Fruit fly (Drosophila melanogaster) whole organism, embryonic: Measurements from ENCODE around the gene Ubc7.

Experiments used
- Adf1 ChIP-seq: fragments of 200-800 bp; sonication (Bioruptor generic); IDR thresholded peaks from 2 replicates; pipeline ENCODE4 v1.3.6; 2022; ENCODE audit warnings: missing biosample characterization, missing genetic modification characterization
- Antp ChIP-seq: fragments of 200-800 bp; sonication (Bioruptor generic); optimal IDR thresholded peaks from 3 replicates; lab custom pipeline; 2016; ENCODE audit warnings: missing biosample characterization, missing genetic modification characterization
- CG10654 ChIP-seq: fragments of 200-800 bp; sonication (Bioruptor generic); optimal IDR thresholded peaks from 2 replicates; lab custom pipeline; 2016; ENCODE audit warnings: missing biosample characterization, missing genetic modification characterization
- CG10979 ChIP-seq: fragments of 200-800 bp; sonication (Bioruptor generic); optimal IDR thresholded peaks from 2 replicates; lab custom pipeline; 2018; ENCODE audit warnings: missing biosample characterization, mild to moderate bottlenecking, missing genetic modification characterization, moderate library complexity
- CG14860 ChIP-seq: fragments of 200-800 bp; sonication (Bioruptor generic); IDR thresholded peaks from 3 replicates; pipeline ENCODE4 v1.3.6; 2022; ENCODE audit warnings: missing biosample characterization, missing genetic modification characterization; ENCODE audit not compliant: partially characterized antibody
- CG15073 ChIP-seq: fragments of 200-800 bp; sonication (Bioruptor generic); optimal IDR thresholded peaks from 2 replicates; lab custom pipeline; 2016; ENCODE audit warnings: missing biosample characterization, missing genetic modification characterization
- CG15514 ChIP-seq: fragments of 200-800 bp; sonication (Bioruptor generic); optimal IDR thresholded peaks from 3 replicates; lab custom pipeline; 2017; ENCODE audit warnings: missing biosample characterization, missing genetic modification characterization, mild to moderate bottlenecking, moderate library complexity, missing genetic modification reagents
- CG2129 ChIP-seq: fragments of 200-800 bp; sonication (Bioruptor generic); IDR thresholded peaks from 2 replicates; pipeline ENCODE4 v1.3.6; 2022; ENCODE audit warnings: missing biosample characterization, missing genetic modification characterization; ENCODE audit not compliant: partially characterized antibody
- CG2199 ChIP-seq: fragments of 200-800 bp; sonication (Bioruptor generic); IDR thresholded peaks from 3 replicates; pipeline ENCODE4 v1.3.6; 2022; ENCODE audit warnings: missing biosample characterization, missing genetic modification characterization
- CG30020 ChIP-seq: fragments of 200-800 bp; optimal IDR thresholded peaks from 2 replicates; lab custom pipeline; 2019; ENCODE audit warnings: missing biosample characterization, mild to moderate bottlenecking, missing genetic modification characterization, moderate library complexity
- CG31365 ChIP-seq: fragments of 200-800 bp; sonication (Bioruptor generic); optimal IDR thresholded peaks from 2 replicates; lab custom pipeline; 2018; ENCODE audit warnings: missing biosample characterization, mild to moderate bottlenecking, missing genetic modification characterization
- CG34376 ChIP-seq: fragments of 200-800 bp; sonication (Bioruptor generic); optimal IDR thresholded peaks from 2 replicates; lab custom pipeline; 2018; ENCODE audit warnings: missing biosample characterization, mild to moderate bottlenecking, missing genetic modification characterization
- CG3726 ChIP-seq: fragments of 200-800 bp; sonication (Bioruptor generic); IDR thresholded peaks from 3 replicates; pipeline ENCODE4, ENCODE4 v1.3.6; 2022; ENCODE audit warnings: missing biosample characterization, missing genetic modification characterization
- CG4617 ChIP-seq: fragments of 200-800 bp; sonication (Bioruptor generic); optimal IDR thresholded peaks from 3 replicates; lab custom pipeline; 2016; ENCODE audit warnings: missing biosample characterization, missing genetic modification characterization, borderline replicate concordance
- CG4730 ChIP-seq: fragments of 200-800 bp; sonication (Bioruptor generic); IDR thresholded peaks from 2 replicates; pipeline ENCODE4 v1.3.6; 2022; ENCODE audit warnings: missing biosample characterization, missing genetic modification characterization
- CG5180 ChIP-seq: fragments of 200-800 bp; sonication (Bioruptor generic); optimal IDR thresholded peaks from 3 replicates; lab custom pipeline; 2017; ENCODE audit warnings: missing biosample characterization, missing genetic modification characterization, mild to moderate bottlenecking, moderate library complexity, missing genetic modification reagents
- CG8290 ChIP-seq, 3 experiments: fragments of 200-800 bp; sonication (Bioruptor generic); optimal IDR thresholded peaks; 2 replicates each; lab custom pipeline; 2016 to 2019; ENCODE audit warnings: missing biosample characterization in 3 of 3, missing genetic modification characterization in 3 of 3, mild to moderate bottlenecking in 2 of 3, moderate library complexity in 1 of 3
- CG9609 ChIP-seq: fragments of 200-800 bp; sonication (Bioruptor generic); optimal IDR thresholded peaks from 3 replicates; lab custom pipeline; 2016; ENCODE audit warnings: missing biosample characterization, missing genetic modification characterization
- CG9797 ChIP-seq: fragments of 200-800 bp; sonication (Bioruptor generic); optimal IDR thresholded peaks from 3 replicates; lab custom pipeline; 2018; ENCODE audit warnings: missing biosample characterization, mild to moderate bottlenecking, missing genetic modification characterization
- D ChIP-seq, 2 experiments: fragments of 200-800 bp in 1 of 2; fragments of >200 bp in 1 of 2; sonication (Bioruptor generic) in 1 of 2; optimal IDR thresholded peaks; 2 replicates in 1 of 2; 3 replicates in 1 of 2; lab custom pipeline; 2017; ENCODE audit warnings: mild to moderate bottlenecking in 1 of 2, missing biosample characterization in 1 of 2, missing genetic modification characterization in 1 of 2, missing genetic modification reagents in 1 of 2
- Dp ChIP-seq: fragments of 200-800 bp; sonication (Bioruptor generic); optimal IDR thresholded peaks from 2 replicates; lab custom pipeline; 2018; ENCODE audit warnings: missing biosample characterization, mild to moderate bottlenecking, missing genetic modification characterization, moderate library complexity
- Fer3 ChIP-seq: fragments of 200-800 bp; sonication (Bioruptor generic); optimal IDR thresholded peaks from 2 replicates; lab custom pipeline; 2018; ENCODE audit warnings: missing biosample characterization, mild to moderate bottlenecking, missing genetic modification characterization, moderate library complexity
- GATAe ChIP-seq: fragments of 200-800 bp; sonication (Bioruptor generic); conservative IDR thresholded peaks from 2 replicates; pipeline ENCODE4 v1.3.6; 2022; ENCODE audit warnings: missing biosample characterization, missing genetic modification characterization
- HLH4C ChIP-seq: fragments of 200-800 bp; sonication (Bioruptor generic); IDR thresholded peaks from 3 replicates; pipeline ENCODE4 v1.3.6; 2022; ENCODE audit warnings: missing biosample characterization, missing genetic modification characterization; ENCODE audit not compliant: partially characterized antibody
- Hand ChIP-seq: fragments of 200-800 bp; sonication (Bioruptor generic); optimal IDR thresholded peaks from 2 replicates; lab custom pipeline; 2017; ENCODE audit warnings: mild to moderate bottlenecking, missing biosample characterization, missing genetic modification reagents, missing genetic modification characterization
- Hey ChIP-seq: fragments of 200-800 bp; sonication (Bioruptor generic); optimal IDR thresholded peaks from 3 replicates; lab custom pipeline; 2018; ENCODE audit warnings: missing biosample characterization, mild to moderate bottlenecking, missing genetic modification characterization
- HmgZ ChIP-seq: fragments of 200-800 bp; sonication (Bioruptor generic); optimal IDR thresholded peaks from 2 replicates; lab custom pipeline; 2018; ENCODE audit warnings: missing biosample characterization, mild to moderate bottlenecking, missing genetic modification characterization
- Hmx ChIP-seq: fragments of 200-800 bp; sonication (Bioruptor generic); optimal IDR thresholded peaks from 2 replicates; lab custom pipeline; 2016; ENCODE audit warnings: missing biosample characterization, missing genetic modification characterization
- MESR4 ChIP-seq: fragments of 200-800 bp; sonication (Bioruptor generic); optimal IDR thresholded peaks from 2 replicates; lab custom pipeline; 2018; ENCODE audit warnings: missing biosample characterization, mild to moderate bottlenecking, missing genetic modification characterization, moderate library complexity
- Mad ChIP-seq: fragments of 200-800 bp; sonication (Bioruptor generic); optimal IDR thresholded peaks from 2 replicates; lab custom pipeline; 2016; ENCODE audit warnings: missing biosample characterization, missing genetic modification characterization
- Myb ChIP-seq: fragments of 200-800 bp; sonication (Bioruptor generic); optimal IDR thresholded peaks from 2 replicates; lab custom pipeline; 2016; ENCODE audit warnings: missing biosample characterization, missing genetic modification characterization
- Opbp ChIP-seq: fragments of 200-800 bp; sonication (Bioruptor generic); IDR thresholded peaks from 3 replicates; pipeline ENCODE4 v1.3.6; 2022; ENCODE audit warnings: missing biosample characterization, missing genetic modification characterization; ENCODE audit not compliant: partially characterized antibody
- Rfx ChIP-seq: fragments of 200-800 bp; sonication (Bioruptor generic); IDR thresholded peaks from 2 replicates; pipeline ENCODE4 v1.3.6; 2022; ENCODE audit warnings: missing biosample characterization, missing genetic modification characterization
- Sin3A ChIP-seq: fragments of >200 bp; optimal IDR thresholded peaks from 2 replicates; lab custom pipeline; 2018
- Sox100B ChIP-seq: fragments of 200-800 bp; sonication (Bioruptor generic); optimal IDR thresholded peaks from 3 replicates; lab custom pipeline; 2018; ENCODE audit warnings: missing biosample characterization, mild to moderate bottlenecking, missing genetic modification characterization
- Sry-δ ChIP-seq: fragments of 200-800 bp; sonication (Bioruptor generic); optimal IDR thresholded peaks from 2 replicates; lab custom pipeline; 2016; ENCODE audit warnings: missing biosample characterization, missing genetic modification characterization
- Usf ChIP-seq: fragments of 200-800 bp; sonication (Bioruptor generic); optimal IDR thresholded peaks from 2 replicates; lab custom pipeline; 2017; ENCODE audit warnings: missing genotype, missing biosample characterization, missing genetic modification characterization
- br ChIP-seq: fragments of >200 bp; optimal IDR thresholded peaks from 2 replicates; lab custom pipeline; 2017
- chinmo ChIP-seq: fragments of 200-800 bp; sonication (Bioruptor generic); IDR thresholded peaks from 4 replicates; pipeline ENCODE4 v1.3.6; 2022; ENCODE audit warnings: missing biosample characterization, missing genetic modification characterization; ENCODE audit not compliant: partially characterized antibody
- jigr1 ChIP-seq: fragments of 200-800 bp; sonication (Bioruptor generic); IDR thresholded peaks from 3 replicates; pipeline ENCODE4 v1.3.6; 2022; ENCODE audit warnings: missing biosample characterization, missing genetic modification characterization
- jing ChIP-seq: fragments of 200-800 bp; sonication (Bioruptor generic); optimal IDR thresholded peaks from 2 replicates; lab custom pipeline; 2018; ENCODE audit warnings: missing biosample characterization, mild to moderate bottlenecking, missing genetic modification characterization
- kni ChIP-seq: fragments of 200-800 bp; sonication (Bioruptor generic); optimal IDR thresholded peaks from 3 replicates; lab custom pipeline; 2017; ENCODE audit warnings: mild to moderate bottlenecking, missing biosample characterization, missing genetic modification reagents, missing genetic modification characterization
- knrl ChIP-seq: fragments of 200-800 bp; sonication (Bioruptor generic); IDR thresholded peaks from 3 replicates; pipeline ENCODE4 v1.3.6; 2022; ENCODE audit warnings: missing biosample characterization, missing genetic modification characterization; ENCODE audit not compliant: partially characterized antibody
- pzg ChIP-seq: fragments of 200-800 bp; sonication (Bioruptor generic); optimal IDR thresholded peaks from 3 replicates; lab custom pipeline; 2018; ENCODE audit warnings: missing biosample characterization, mild to moderate bottlenecking, missing genetic modification characterization, moderate library complexity
- salm ChIP-seq: fragments of 200-800 bp; sonication (Bioruptor generic); optimal IDR thresholded peaks from 2 replicates; lab custom pipeline; 2018; ENCODE audit warnings: missing biosample characterization, mild to moderate bottlenecking, missing genetic modification characterization
- sd ChIP-seq: fragments of 200-800 bp; sonication (Bioruptor generic); optimal IDR thresholded peaks from 3 replicates; lab custom pipeline; 2018; ENCODE audit warnings: missing biosample characterization, mild to moderate bottlenecking, missing genetic modification characterization, moderate library complexity
- sisA ChIP-seq: fragments of 200-800 bp; sonication (Bioruptor generic); IDR thresholded peaks from 2 replicates; pipeline ENCODE4 v1.3.6; 2022; ENCODE audit warnings: missing biosample characterization, missing genetic modification characterization
- sr ChIP-seq: fragments of 200-800 bp; sonication (Bioruptor generic); IDR thresholded peaks from 3 replicates; pipeline ENCODE4 v1.3.6; 2022; ENCODE audit warnings: missing biosample characterization, missing genetic modification characterization
- z ChIP-seq: fragments of 200-800 bp; sonication (Bioruptor generic); IDR thresholded peaks from 3 replicates; pipeline ENCODE4 v1.3.6; 2022; ENCODE audit warnings: missing biosample characterization, missing genetic modification characterization

Ubc7 gene

dm6 chrX:16552968-16553417, 40.5 kb upstream of the Ubc7 start (continued):
- TF ChIP-seq Antp (GFP tag; lab: Kevin White, UChicago) (no peak), Adf1 (peak; percentile 56; the same call in 1 of the 2 replicates), CG10654 (GFP tag; lab: Kevin White, UChicago) (no peak), Myb (GFP tag; lab: Kevin White, UChicago) (peak; percentile 54), Hand (GFP tag; lab: Kevin White, UChicago) (no peak), chinmo (peak; percentile 90; the same call in 2 of the 4 replicates), CG8290 (GFP tag; optimal IDR thresholded peaks at IDR 0.05; lab: Kevin White, UChicago) (peak; percentile 70), CG8290 (tag; optimal IDR thresholded peaks at IDR 0.05; lab: Kevin White, UChicago) (peak; percentile 18 to 88), salm (tag; lab: Kevin White, UChicago) (no peak), GATAe (GFP tag; lab: Robert Waterston, UW) (peak; percentile 63), CG9609 (GFP tag; lab: Kevin White, UChicago) (no peak), Mad (GFP tag; lab: Kevin White, UChicago) (no peak), CG15514 (no peak), CG3726 (GFP tag; lab: Robert Waterston, UW) (no peak), HLH4C (0 out of 3 replicates have a peak, but pooled peaks have one; percentile 30), Hey (no peak), CG14860 (0 out of 3 replicates have a peak, but pooled peaks have one; percentile 43), Fer3 (tag; lab: Kevin White, UChicago) (no peak), Opbp (GFP tag; lab: Robert Waterston, UW) (peak; percentile 40; the same call in 1 of the 3 replicates), jigr1 (GFP tag; lab: Robert Waterston, UW) (no peak), br (lab: Kevin White, UChicago) (no peak), CG5180 (GFP tag; lab: Kevin White, UChicago) (no peak), D (optimal IDR thresholded peaks at IDR 0.05; lab: Kevin White, UChicago) (peak; percentile 28), D (GFP tag; optimal IDR thresholded peaks at IDR 0.05; lab: Kevin White, UChicago) (no peak), z (GFP tag; lab: Robert Waterston, UW) (0 out of 3 replicates have a peak, but pooled peaks have one; percentile 7), Sry-δ (peak; percentile 23), Hmx (GFP tag; lab: Kevin White, UChicago) (no peak), CG34376 (peak; percentile 69), Rfx (GFP tag; lab: Robert Waterston, UW) (no peak), CG2199 (GFP tag; lab: Robert Waterston, UW) (peak; percentile 49; the same call in 1 of the 3 replicates), sd (tag; lab: Kevin White, UChicago) (peak; percentile 24), CG10979 (no peak), kni (GFP tag; lab: Kevin White, UChicago) (peak; percentile 86), CG31365 (tag; lab: Kevin White, UChicago) (peak; percentile 99)

dm6 chrX:16553542-16554182, 39.8 kb upstream of the Ubc7 start, which contains the start of gene Arp2:
TSS of gene Arp2 (minus strand) at chrX:16553968.
- TF ChIP-seq CG4730 (GFP tag; lab: Robert Waterston, UW) = no peak
- no peak for TF ChIP-seq CG15073 (GFP tag; lab: Kevin White, UChicago)
- TF ChIP-seq CG2129 (GFP tag; lab: Robert Waterston, UW) = peak; percentile 32; the same call in 1 of the 2 replicates
- TF ChIP-seq MESR4 = peak; percentile 36
- TF ChIP-seq Dp (GFP tag; lab: Kevin White, UChicago) = peak; percentile 50
- no peak for TF ChIP-seq Usf (GFP tag; lab: Kevin White, UChicago)
- no peak for TF ChIP-seq jing (GFP tag; lab: Kevin White, UChicago)
- TF ChIP-seq CG4617 (GFP tag; lab: Kevin White, UChicago) = peak; percentile 2
- no peak for TF ChIP-seq sisA (GFP tag; lab: Robert Waterston, UW)
- TF ChIP-seq knrl (GFP tag; lab: Robert Waterston, UW) = peak; percentile 75
- TF ChIP-seq sr = no peak
- TF ChIP-seq pzg (GFP tag; lab: Kevin White, UChicago) = peak; percentile 41
- peak; percentile 49 for TF ChIP-seq CG9797 (GFP tag; lab: Kevin White, UChicago)
- TF ChIP-seq Sin3A (lab: Kevin White, UChicago) = no peak
- TF ChIP-seq Myb (GFP tag; lab: Kevin White, UChicago) = no peak
- TF ChIP-seq CG30020 (tag; lab: Kevin White, UChicago) = peak; percentile 35
- TF ChIP-seq HmgZ (tag; lab: Kevin White, UChicago) = no peak
- TF ChIP-seq Sox100B (GFP tag; lab: Kevin White, UChicago) = no peak
